Worm (Caenorhabditis elegans) whole organism, midembryonic: ENCODE measurements around the gene W03F9.4.

Source experiments
- T22C8.4 ChIP-seq: fragments of 200-800 bp; sonication (Bioruptor generic); IDR thresholded peaks from 2 replicates; pipeline ENCODE4 v1.3.6; 2022; ENCODE audit warnings: missing genetic modification characterization, missing compliant biosample characterization
- cog-1 ChIP-seq: sonication (generic microtip); optimal IDR thresholded peaks from 2 replicates; lab custom pipeline; 2016; ENCODE audit warnings: missing genetic modification characterization, missing compliant biosample characterization
- flt-1 ChIP-seq: fragments of 200-800 bp; sonication (Bioruptor generic); IDR thresholded peaks from 2 replicates; pipeline ENCODE4 v1.3.6; 2022; ENCODE audit warnings: missing genetic modification characterization, missing compliant biosample characterization
- klf-2 ChIP-seq: fragments of 200-800 bp; sonication (Bioruptor generic); conservative IDR thresholded peaks from 2 replicates; pipeline ENCODE4 v1.3.6; 2022; ENCODE audit warnings: missing genetic modification reagents, missing genetic modification characterization, missing compliant biosample characterization
- med-1 ChIP-seq: sonication (generic microtip); optimal IDR thresholded peaks from 2 replicates; lab custom pipeline; 2017; ENCODE audit warnings: missing genetic modification characterization, mild to moderate bottlenecking, missing compliant biosample characterization, antibody characterized with exemption, missing genetic modification reagents; ENCODE audit not compliant: insufficient read depth
- ref-1 ChIP-seq: fragments of 200-800 bp; sonication (Bioruptor generic); conservative IDR thresholded peaks from 2 replicates; pipeline ENCODE4 v1.3.6; 2022; ENCODE audit warnings: missing genetic modification reagents, missing genetic modification characterization, missing compliant biosample characterization
- tab-1 ChIP-seq: fragments of 200-800 bp; sonication (Bioruptor generic); IDR thresholded peaks from 2 replicates; pipeline ENCODE4 v1.3.6; 2022; ENCODE audit warnings: missing genetic modification characterization, missing compliant biosample characterization
- ztf-23 ChIP-seq: fragments of 200-800 bp; sonication (Bioruptor generic); IDR thresholded peaks from 2 replicates; pipeline ENCODE4 v1.3.6; 2022; ENCODE audit warnings: missing genetic modification reagents, missing genetic modification characterization, missing compliant biosample characterization
- ztf-29 ChIP-seq: fragments of 200-800 bp; sonication (Bioruptor generic); IDR thresholded peaks from 2 replicates; pipeline ENCODE4 v1.3.6; 2022; ENCODE audit warnings: missing genetic modification reagents, missing genetic modification characterization, missing compliant biosample characterization

Gene W03F9.4

DNA sequence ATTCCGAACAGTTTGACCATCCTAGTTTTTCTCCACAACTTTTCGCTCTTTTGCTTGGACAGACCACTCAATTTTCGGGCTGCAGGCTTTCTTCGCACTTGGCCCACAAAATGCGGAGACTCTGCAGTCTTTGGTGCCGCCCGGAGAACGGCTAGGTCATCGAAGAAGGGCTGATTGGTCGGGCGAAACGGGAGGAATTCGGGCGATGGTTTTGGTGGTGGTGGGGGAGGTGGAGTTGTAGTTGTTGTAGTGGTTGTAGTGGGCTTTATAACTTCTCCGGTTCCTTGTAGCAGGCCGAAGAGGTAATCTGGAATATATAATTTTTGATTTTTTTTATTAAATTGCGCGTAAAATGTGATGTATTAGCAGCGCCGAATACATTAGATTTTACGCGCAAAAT is 13.5 kb downstream of the W03F9.4 start:
- TF ChIP-seq klf-2 (no peak), ref-1 (GFP tag; lab: Robert Waterston, UW) (no peak), med-1 (no peak), ztf-29 (GFP tag; lab: Robert Waterston, UW) (no peak), cog-1 (tag; lab: Kevin White, UChicago) (no peak), tab-1 (GFP tag; lab: Robert Waterston, UW) (no peak), T22C8.4 (GFP tag; lab: Robert Waterston, UW) (no peak), ztf-23 (GFP tag; lab: Robert Waterston, UW) (no peak), flt-1 (GFP tag; lab: Robert Waterston, UW) (no peak)

ce11 chrV:130186-130585 is 21.0 kb downstream of the W03F9.4 start:
- TF ChIP-seq tab-1 (GFP tag; lab: Robert Waterston, UW) (no peak), klf-2 (no peak), ref-1 (GFP tag; lab: Robert Waterston, UW) (no peak), ztf-29 (GFP tag; lab: Robert Waterston, UW) (no peak), flt-1 (GFP tag; lab: Robert Waterston, UW) (no peak), cog-1 (tag; lab: Kevin White, UChicago) (no peak), T22C8.4 (GFP tag; lab: Robert Waterston, UW) (no peak), med-1 (no peak), ztf-23 (GFP tag; lab: Robert Waterston, UW) (no peak)

ce11 chrV:127882-128281 is 23.3 kb downstream of the W03F9.4 start, which contains the start of the genes W03F9.2 and sftb-2:
Gene W03F9.2, minus strand, starts transcription at chrV:128034.
Gene sftb-2, plus strand, starts transcription at chrV:128237.
- TF ChIP-seq flt-1 (GFP tag; lab: Robert Waterston, UW), result peak; percentile 33; the same call in 1 of the 2 replicates
- TF ChIP-seq tab-1 (GFP tag; lab: Robert Waterston, UW), result no peak

DNA sequence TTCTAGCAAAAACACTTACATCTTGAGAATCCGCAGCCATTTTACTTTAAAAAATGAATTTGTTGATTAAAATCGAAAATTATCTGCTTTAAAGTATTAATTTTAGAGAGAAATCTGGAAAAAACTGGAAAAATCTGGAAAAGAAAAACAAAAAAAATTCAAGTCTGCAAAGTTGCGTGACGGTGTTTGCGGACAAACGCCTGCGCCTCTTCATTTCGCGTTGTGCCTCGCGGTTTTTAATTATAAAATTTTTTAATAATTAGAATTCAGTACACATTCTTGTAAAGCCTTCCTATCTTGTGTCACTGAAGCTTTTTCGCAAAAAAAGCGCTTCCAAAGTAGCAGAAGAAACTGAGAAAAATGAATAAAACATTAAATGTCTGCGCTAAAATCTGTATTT is 24.6 kb downstream of the W03F9.4 start, which contains the start of gene W03F9.1:
Gene W03F9.1, minus strand, starts transcription at position 109 of the 400 bp plus-strand sequence.
- TF ChIP-seq cog-1 (tag; lab: Kevin White, UChicago) (peak; percentile 1), T22C8.4 (GFP tag; lab: Robert Waterston, UW) (no peak)

ce11 chrV:123915-124314 is 27.3 kb downstream of the W03F9.4 start:
- TF ChIP-seq flt-1 (GFP tag; lab: Robert Waterston, UW) (no peak), ref-1 (GFP tag; lab: Robert Waterston, UW) (no peak), klf-2 (no peak), tab-1 (GFP tag; lab: Robert Waterston, UW) (no peak), med-1 (no peak), T22C8.4 (GFP tag; lab: Robert Waterston, UW) (no peak), ztf-29 (GFP tag; lab: Robert Waterston, UW) (no peak), cog-1 (tag; lab: Kevin White, UChicago) (no peak), ztf-23 (GFP tag; lab: Robert Waterston, UW) (no peak)

ce11 chrV:123513-123912 is 27.7 kb downstream of the W03F9.4 start:
- TF ChIP-seq klf-2 (no peak), ztf-29 (GFP tag; lab: Robert Waterston, UW) (no peak), med-1 (no peak), cog-1 (tag; lab: Kevin White, UChicago) (no peak), T22C8.4 (GFP tag; lab: Robert Waterston, UW) (no peak), flt-1 (GFP tag; lab: Robert Waterston, UW) (no peak), ztf-23 (GFP tag; lab: Robert Waterston, UW) (no peak)

ce11 chrV:122750-123149 is 28.4 kb downstream of the W03F9.4 start, which contains the start of gene cgp-1:
Gene cgp-1, minus strand, starts transcription at chrV:122789.
- TF ChIP-seq cog-1 (tag; lab: Kevin White, UChicago) (no peak), T22C8.4 (GFP tag; lab: Robert Waterston, UW) (no peak), med-1 (no peak), ztf-29 (GFP tag; lab: Robert Waterston, UW) (no peak), ref-1 (GFP tag; lab: Robert Waterston, UW) (no peak), klf-2 (no peak), tab-1 (GFP tag; lab: Robert Waterston, UW) (no peak), ztf-23 (GFP tag; lab: Robert Waterston, UW) (no peak), flt-1 (GFP tag; lab: Robert Waterston, UW) (no peak)

ce11 chrV:122249-122648 is 28.9 kb downstream of the W03F9.4 start:
- TF ChIP-seq ztf-23 (GFP tag; lab: Robert Waterston, UW), result no peak
- TF ChIP-seq ref-1 (GFP tag; lab: Robert Waterston, UW), result no peak
- no peak for TF ChIP-seq cog-1 (tag; lab: Kevin White, UChicago)
- no peak for TF ChIP-seq med-1
- TF ChIP-seq T22C8.4 (GFP tag; lab: Robert Waterston, UW), result no peak
- TF ChIP-seq ztf-29 (GFP tag; lab: Robert Waterston, UW), result no peak
- TF ChIP-seq tab-1 (GFP tag; lab: Robert Waterston, UW), result no peak
- no peak for TF ChIP-seq flt-1 (GFP tag; lab: Robert Waterston, UW)
- TF ChIP-seq klf-2, result no peak

- no peak for TF ChIP-seq flt-1 (GFP tag; lab: Robert Waterston, UW)
- TF ChIP-seq cog-1 (tag; lab: Kevin White, UChicago), result no peak
- TF ChIP-seq klf-2, result no peak
- TF ChIP-seq tab-1 (GFP tag; lab: Robert Waterston, UW), result no peak
- TF ChIP-seq med-1, result no peak
- TF ChIP-seq T22C8.4 (GFP tag; lab: Robert Waterston, UW), result no peak
- TF ChIP-seq ref-1 (GFP tag; lab: Robert Waterston, UW), result no peak
- TF ChIP-seq ztf-23 (GFP tag; lab: Robert Waterston, UW), result no peak
- TF ChIP-seq ztf-29 (GFP tag; lab: Robert Waterston, UW), result no peak
Measured at ce11 chrV:117312-117711, 33.9 kb downstream of the W03F9.4 start.

DNA sequence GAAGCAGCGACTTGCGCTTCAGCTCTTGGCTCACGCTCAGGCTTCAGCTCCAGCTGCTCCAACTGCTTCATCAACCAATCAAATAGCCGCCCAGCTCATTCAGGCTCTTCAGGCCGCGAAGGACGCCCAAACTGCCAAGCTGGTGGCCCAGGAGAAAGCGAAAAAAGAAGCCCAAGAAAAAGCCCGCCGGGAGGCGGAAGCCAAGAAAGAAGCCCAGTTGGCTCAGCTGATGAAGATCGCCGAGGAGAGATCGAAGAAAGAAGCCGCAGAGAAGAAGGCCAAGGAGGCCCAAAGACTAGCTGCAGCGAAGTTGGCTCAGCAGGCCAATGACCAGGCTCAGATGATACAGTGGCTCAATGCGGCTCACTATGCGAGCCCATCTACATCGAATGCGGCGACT is 34.9 kb downstream of the W03F9.4 start:
- TF ChIP-seq ztf-23 (GFP tag; lab: Robert Waterston, UW), result no peak
- TF ChIP-seq flt-1 (GFP tag; lab: Robert Waterston, UW), result no peak
- TF ChIP-seq klf-2, result no peak
- TF ChIP-seq ref-1 (GFP tag; lab: Robert Waterston, UW), result no peak
- TF ChIP-seq ztf-29 (GFP tag; lab: Robert Waterston, UW), result no peak
- TF ChIP-seq cog-1 (tag; lab: Kevin White, UChicago), result no peak
- no peak for TF ChIP-seq T22C8.4 (GFP tag; lab: Robert Waterston, UW)
- no peak for TF ChIP-seq tab-1 (GFP tag; lab: Robert Waterston, UW)
- TF ChIP-seq med-1, result no peak
